Worm (Caenorhabditis elegans) whole organism, midembryonic: ENCODE measurements around the gene dyf-17.
"Not testable (repeated sequence)": the region's sequence is repeated elsewhere in the genome, so short reads cannot be mapped to it uniquely, and the experiment has no call there.

Experiments used
- med-1 ChIP-seq: sonication (generic microtip); optimal IDR thresholded peaks from 2 replicates; lab custom pipeline; 2017; ENCODE audit warnings: missing genetic modification characterization, mild to moderate bottlenecking, missing compliant biosample characterization, antibody characterized with exemption, missing genetic modification reagents; ENCODE audit not compliant: insufficient read depth
- ref-1 ChIP-seq: fragments of 200-800 bp; sonication (Bioruptor generic); conservative IDR thresholded peaks from 2 replicates; pipeline ENCODE4 v1.3.6; 2022; ENCODE audit warnings: missing genetic modification reagents, missing genetic modification characterization, missing compliant biosample characterization
- tab-1 ChIP-seq: fragments of 200-800 bp; sonication (Bioruptor generic); IDR thresholded peaks from 2 replicates; pipeline ENCODE4 v1.3.6; 2022; ENCODE audit warnings: missing genetic modification characterization, missing compliant biosample characterization

ce11 chrV:19112590-19112989 lies 14.7 kb upstream of the dyf-17 start:
- TF ChIP-seq ref-1; med-1; tab-1 (GFP tag; lab: Robert Waterston, UW): not testable (repeated sequence)
